Worm (Caenorhabditis elegans): ENCODE results near the gene T11F9.22.

- TF ChIP-seq nhr-237 (tag; optimal IDR thresholded peaks at IDR 0.05) (no peak), ama-1 (optimal IDR thresholded peaks at IDR 0.05) (no peak), snpc-4 (tag; optimal IDR thresholded peaks at IDR 0.05) (no peak), ceh-82 (tag; optimal IDR thresholded peaks at IDR 0.05) (no peak), nhr-25 (tag; optimal IDR thresholded peaks at IDR 0.05) (no peak), sea-2 (GFP tag; optimal IDR thresholded peaks at IDR 0.05) (no peak), unc-62 (GFP tag; optimal IDR thresholded peaks at IDR 0.05) (no peak), mml-1 (tag; optimal IDR thresholded peaks at IDR 0.05) (no peak), ztf-11 (tag; optimal IDR thresholded peaks at IDR 0.05) (no peak), tbx-2 (tag; optimal IDR thresholded peaks at IDR 0.05) (no peak)
Measured at ce11 chrV:11520215-11520614, 40.7 kb downstream of the T11F9.22 start, which contains the start of the genes C55A6.11 and C55A6.7.
